Worm (Caenorhabditis elegans): ENCODE measurements around the gene Y37E11AM.2.

Y37E11AM.2 gene

DNA sequence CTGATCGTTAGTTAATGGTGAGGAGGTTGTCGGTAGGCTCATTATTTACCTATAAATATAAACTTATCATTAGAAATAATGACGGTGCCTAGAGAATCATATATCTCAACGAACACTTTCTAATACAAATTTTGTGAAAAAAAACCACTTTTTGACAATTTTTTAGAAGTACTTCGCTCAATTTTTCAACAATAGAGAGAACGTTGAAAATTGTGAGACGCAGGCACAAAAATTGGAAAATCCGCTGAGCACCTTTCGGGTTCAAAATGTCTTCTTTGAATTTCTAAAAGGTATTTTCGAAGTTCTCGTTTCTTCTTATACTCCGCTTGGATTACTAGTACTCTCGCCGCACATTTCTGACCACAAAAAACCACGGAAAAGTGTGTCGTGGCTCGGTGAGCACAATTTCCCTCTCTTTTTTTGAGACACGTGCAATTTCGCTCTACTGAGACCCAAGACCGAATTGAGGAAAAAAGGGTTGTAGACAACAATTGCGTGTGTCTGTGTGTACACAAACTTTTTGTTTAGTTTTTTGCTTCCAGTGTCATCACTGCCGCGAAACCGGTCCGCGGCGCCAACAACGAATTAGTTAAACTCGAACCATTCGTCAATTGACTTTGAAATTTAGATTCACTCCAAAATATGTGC, 15.7 kb upstream of the Y37E11AM.2 start, which contains the start of gene nape-1:
TSS of gene nape-1 (minus strand) at position 51 of the 648 bp plus-strand sequence.
- TF ChIP-seq aly-1 (tag; optimal IDR thresholded peaks at IDR 0.05) = no peak
- no peak for TF ChIP-seq sea-1 (GFP tag; conservative IDR thresholded peaks at IDR 0.05)
- no peak for TF ChIP-seq ama-1 (optimal IDR thresholded peaks at IDR 0.05)

DNA sequence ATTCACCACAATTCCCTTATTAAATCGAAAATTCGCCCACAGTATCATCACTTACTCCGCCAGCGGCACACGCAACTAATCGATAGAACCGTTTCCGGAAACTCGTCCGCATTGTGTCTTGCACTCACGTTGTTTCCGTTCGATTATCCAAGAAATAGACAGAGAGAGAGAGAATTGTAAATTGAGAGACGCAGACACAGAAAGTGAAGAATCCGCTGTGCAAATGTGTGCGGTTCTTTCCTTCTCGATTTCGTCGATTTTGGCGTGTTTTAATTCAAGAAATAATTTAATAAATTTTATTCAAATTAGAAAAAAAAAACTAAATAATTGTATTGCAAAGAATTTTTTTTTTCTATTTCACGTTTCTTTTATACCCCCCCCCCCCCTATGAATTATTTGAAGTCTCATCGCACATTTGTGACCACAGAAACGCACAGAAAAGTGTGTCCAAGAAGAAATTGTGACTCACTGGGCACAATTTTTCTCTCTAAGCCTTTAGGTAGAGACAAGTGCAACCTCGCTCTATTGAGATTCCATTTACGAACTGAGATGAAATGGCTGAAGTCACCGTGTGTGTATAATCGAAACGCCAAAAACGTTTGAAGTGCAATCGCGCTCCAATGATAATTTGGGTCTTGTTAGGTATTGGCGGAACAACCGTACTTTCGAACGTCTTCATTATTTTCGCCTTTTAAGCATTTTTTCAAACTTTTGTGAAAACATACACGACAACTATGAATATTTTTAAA, 13.6 kb upstream of the Y37E11AM.2 start, which contains the start of gene nape-2:
TSS of gene nape-2 (minus strand) at position 271 of the 749 bp plus-strand sequence.
- no peak for TF ChIP-seq ceh-13 (GFP tag; optimal IDR thresholded peaks at IDR 0.05)
- TF ChIP-seq aly-1 (tag; optimal IDR thresholded peaks at IDR 0.05) = no peak
- TF ChIP-seq hmbx-1 (tag; optimal IDR thresholded peaks at IDR 0.05) = no peak
- no peak for TF ChIP-seq hnd-1 (tag; optimal IDR thresholded peaks at IDR 0.05)
- no peak for TF ChIP-seq ets-7 (tag; optimal IDR thresholded peaks at IDR 0.05)
- no peak for TF ChIP-seq pes-1 (GFP tag; IDR thresholded peaks at IDR 0.05)
- TF ChIP-seq B0310.2 (tag; optimal IDR thresholded peaks at IDR 0.05) = no peak
- no peak for TF ChIP-seq scrt-1 (GFP tag; IDR thresholded peaks at IDR 0.05)
- no peak for TF ChIP-seq flt-1 (GFP tag; IDR thresholded peaks at IDR 0.05)
- no peak for TF ChIP-seq F13C5.2 (tag; optimal IDR thresholded peaks at IDR 0.05)
- no peak for TF ChIP-seq ceh-36 (tag; optimal IDR thresholded peaks at IDR 0.05)
- TF ChIP-seq tra-4 (tag; optimal IDR thresholded peaks at IDR 0.05) = no peak
- TF ChIP-seq hmg-4 (GFP tag; optimal IDR thresholded peaks at IDR 0.05) = no peak
- no peak for TF ChIP-seq ama-1 (optimal IDR thresholded peaks at IDR 0.05)
- no peak for TF ChIP-seq tbx-37 (GFP tag; conservative IDR thresholded peaks at IDR 0.05)
- TF ChIP-seq sea-1 (GFP tag; conservative IDR thresholded peaks at IDR 0.05) = no peak

- TF ChIP-seq tra-4 (tag; optimal IDR thresholded peaks at IDR 0.05) = no peak
- TF ChIP-seq hmg-4 (GFP tag; optimal IDR thresholded peaks at IDR 0.05) = no peak
- no peak for TF ChIP-seq hmbx-1 (tag; optimal IDR thresholded peaks at IDR 0.05)
- TF ChIP-seq ceh-36 (tag; optimal IDR thresholded peaks at IDR 0.05) = no peak
- TF ChIP-seq sea-1 (GFP tag; conservative IDR thresholded peaks at IDR 0.05) = no peak
- TF ChIP-seq ama-1 (optimal IDR thresholded peaks at IDR 0.05) = no peak
- TF ChIP-seq hnd-1 (tag; optimal IDR thresholded peaks at IDR 0.05) = no peak
- no peak for TF ChIP-seq ets-7 (tag; optimal IDR thresholded peaks at IDR 0.05)
These were observed 11.0 kb upstream of the Y37E11AM.2 start for ce11 chrIV:3736244-3736643.

DNA sequence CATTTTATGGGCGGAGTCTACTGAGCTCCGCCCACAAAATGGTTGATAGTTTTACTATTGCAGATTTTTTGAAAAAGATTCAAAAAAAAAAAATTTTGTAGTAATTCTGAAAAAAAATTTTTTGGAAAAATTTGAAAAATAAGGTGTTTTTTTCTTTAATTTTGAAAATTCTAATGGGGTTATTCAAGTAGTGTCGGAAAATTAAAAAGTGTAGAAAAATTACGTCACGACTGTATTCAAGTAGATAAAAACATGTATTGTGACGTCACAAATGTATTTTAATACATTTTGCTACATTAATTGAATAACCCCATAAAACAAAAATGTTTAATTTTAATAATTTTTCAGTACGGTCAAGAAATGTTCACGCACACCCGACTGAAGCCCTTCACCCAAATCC, 8.0 kb upstream of the Y37E11AM.2 start:
- TF ChIP-seq tbx-11 (GFP tag; IDR thresholded peaks at IDR 0.05) = no peak

DNA sequence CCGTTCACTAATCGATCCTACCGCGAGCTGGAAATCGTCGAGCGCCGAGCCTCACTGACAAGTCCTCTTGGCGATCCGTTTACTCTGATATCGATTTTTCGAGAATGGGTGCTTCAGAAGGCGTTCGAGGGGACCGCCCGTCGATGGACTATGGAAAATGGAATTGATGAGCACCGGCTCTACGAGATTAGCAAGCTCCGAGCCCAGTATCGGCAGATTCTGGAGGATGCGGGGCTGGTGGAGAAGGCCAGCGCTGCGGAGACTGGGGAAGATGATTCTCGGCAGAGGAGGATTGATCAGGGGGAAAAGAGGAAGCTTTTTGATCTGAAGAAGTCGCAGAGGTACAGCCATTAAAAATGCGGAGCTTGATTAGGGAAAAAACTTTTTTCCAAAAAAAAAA, 6.2 kb upstream of the Y37E11AM.2 start:
- TF ChIP-seq pes-1 (GFP tag; IDR thresholded peaks at IDR 0.05) = no peak
- no peak for TF ChIP-seq hmbx-1 (tag; optimal IDR thresholded peaks at IDR 0.05)
- no peak for TF ChIP-seq ets-7 (tag; optimal IDR thresholded peaks at IDR 0.05)
- no peak for TF ChIP-seq tra-4 (tag; optimal IDR thresholded peaks at IDR 0.05)

DNA sequence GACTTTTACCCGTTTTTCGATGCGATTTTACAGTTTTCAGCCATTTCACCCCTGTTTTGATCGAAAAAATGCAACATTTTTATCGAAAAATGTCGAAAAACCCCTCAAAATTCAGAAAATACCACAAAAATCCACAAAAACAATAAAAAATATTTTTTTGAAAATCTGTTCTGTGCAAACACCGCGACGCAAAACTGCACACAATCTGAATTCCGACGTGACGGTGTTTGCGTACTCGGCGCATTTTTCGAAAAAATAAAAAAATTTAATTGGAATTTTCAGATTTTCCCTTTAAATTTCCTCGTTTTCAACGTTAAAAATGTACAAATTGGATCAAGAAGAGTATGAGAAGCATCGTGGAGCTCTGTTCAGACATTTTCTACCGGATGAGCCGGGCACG, 584 bp upstream of the Y37E11AM.2 start, which contains the start of gene smgl-2:
TSS of gene smgl-2 (plus strand) at position 320 of the 400 bp plus-strand sequence.
- TF ChIP-seq F13C5.2 (tag; optimal IDR thresholded peaks at IDR 0.05) (peak; percentile 78), hmg-4 (GFP tag; optimal IDR thresholded peaks at IDR 0.05) (peak; percentile 21), pes-1 (GFP tag; IDR thresholded peaks at IDR 0.05) (no peak), ets-7 (tag; optimal IDR thresholded peaks at IDR 0.05) (no peak)

ce11 chrIV:3722690-3723089, 2.6 kb downstream of the Y37E11AM.2 start, which contains the start of gene Y37E11AM.4:
Gene Y37E11AM.4 (minus strand): TSS chrIV:3722790.
- TF ChIP-seq scrt-1 (GFP tag; IDR thresholded peaks at IDR 0.05) = no peak

- no peak for TF ChIP-seq pes-1 (GFP tag; IDR thresholded peaks at IDR 0.05)
- TF ChIP-seq F13C5.2 (tag; optimal IDR thresholded peaks at IDR 0.05) = no peak
- no peak for TF ChIP-seq tra-4 (tag; optimal IDR thresholded peaks at IDR 0.05)
- no peak for TF ChIP-seq ets-7 (tag; optimal IDR thresholded peaks at IDR 0.05)
- no peak for TF ChIP-seq hmg-4 (GFP tag; optimal IDR thresholded peaks at IDR 0.05)
These were observed 3.3 kb downstream of the Y37E11AM.2 start for ce11 chrIV:3721973-3722372.

DNA sequence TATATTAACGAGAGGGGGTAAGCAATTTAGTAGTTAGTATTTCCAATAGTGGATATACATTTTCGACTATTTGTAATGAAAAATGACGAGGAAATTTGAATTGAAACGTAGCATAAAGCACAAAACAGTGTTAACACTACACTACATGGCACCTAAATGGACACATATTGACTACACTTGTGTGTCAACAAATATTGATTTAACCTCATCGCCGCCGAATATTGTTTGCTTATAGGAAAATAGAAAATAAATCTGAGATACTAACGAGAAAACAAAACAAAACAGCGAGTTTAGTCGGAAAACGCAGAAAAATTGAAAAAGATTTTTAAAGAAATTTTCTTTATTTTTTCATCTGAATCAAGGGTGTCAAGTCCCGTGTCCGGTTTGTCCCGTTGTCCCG, 4.6 kb downstream of the Y37E11AM.2 start:
- TF ChIP-seq hmbx-1 (tag; optimal IDR thresholded peaks at IDR 0.05) (no peak), tbx-11 (GFP tag; IDR thresholded peaks at IDR 0.05) (no peak), hmg-4 (GFP tag; optimal IDR thresholded peaks at IDR 0.05) (no peak), ceh-13 (GFP tag; optimal IDR thresholded peaks at IDR 0.05) (no peak), tra-4 (tag; optimal IDR thresholded peaks at IDR 0.05) (no peak), ceh-36 (tag; optimal IDR thresholded peaks at IDR 0.05) (no peak), aly-1 (tag; optimal IDR thresholded peaks at IDR 0.05) (no peak), scrt-1 (GFP tag; IDR thresholded peaks at IDR 0.05) (no peak), tbx-37 (GFP tag; conservative IDR thresholded peaks at IDR 0.05) (no peak)

Measured in whole organism, early embryonic.